Fruit fly (Drosophila melanogaster) whole organism, pupa: ENCODE measurements around the gene ems.

Source experiments
- CG10348 ChIP-seq: fragments of 200-800 bp; sonication (Bioruptor generic); IDR thresholded peaks from 2 replicates; pipeline ENCODE4 v1.3.6; 2022; ENCODE audit warnings: missing biosample characterization, missing genetic modification characterization
- CG12605 ChIP-seq: fragments of 200-800 bp; sonication (Bioruptor generic); IDR thresholded peaks from 2 replicates; pipeline ENCODE4 v1.3.6; 2022; ENCODE audit warnings: missing biosample characterization, missing genetic modification characterization
- CG13204 ChIP-seq: fragments of 200-800 bp; sonication (Bioruptor generic); optimal IDR thresholded peaks from 2 replicates; lab custom pipeline; 2018; ENCODE audit warnings: missing biosample characterization, mild to moderate bottlenecking, missing genetic modification characterization, moderate library complexity
- CG14655 ChIP-seq: fragments of 200-800 bp; sonication (Bioruptor generic); optimal IDR thresholded peaks from 3 replicates; lab custom pipeline; 2017; ENCODE audit warnings: mild to moderate bottlenecking, missing biosample characterization, missing genetic modification reagents, missing genetic modification characterization
- CG15710 ChIP-seq: fragments of 200-800 bp; sonication (Bioruptor generic); optimal IDR thresholded peaks from 2 replicates; lab custom pipeline; 2018; ENCODE audit warnings: missing biosample characterization, mild to moderate bottlenecking, missing genetic modification characterization, moderate library complexity
- CG17806 ChIP-seq: fragments of 200-800 bp; sonication (Bioruptor generic); optimal IDR thresholded peaks from 2 replicates; lab custom pipeline; 2018; ENCODE audit warnings: missing biosample characterization, mild to moderate bottlenecking, missing genetic modification characterization, moderate library complexity
- CG32121 ChIP-seq: fragments of 200-800 bp; sonication (Bioruptor generic); IDR thresholded peaks from 2 replicates; pipeline ENCODE4 v1.3.6; 2022; ENCODE audit warnings: missing biosample characterization, missing genetic modification characterization
- CG34367 ChIP-seq: fragments of 200-800 bp; sonication (Bioruptor generic); optimal IDR thresholded peaks from 2 replicates; lab custom pipeline; 2018; ENCODE audit warnings: missing biosample characterization, mild to moderate bottlenecking, missing genetic modification characterization
- CG4496 ChIP-seq: fragments of 200-800 bp; sonication (Bioruptor generic); IDR thresholded peaks from 3 replicates; pipeline ENCODE4 v1.3.6; 2022; ENCODE audit warnings: missing biosample characterization, missing genetic modification characterization
- CG8159 ChIP-seq: fragments of 200-800 bp; sonication (Bioruptor generic); optimal IDR thresholded peaks from 3 replicates; lab custom pipeline; 2018; ENCODE audit warnings: missing biosample characterization, mild to moderate bottlenecking, missing genetic modification characterization, moderate library complexity
- CG8301 ChIP-seq: fragments of 200-800 bp; sonication (Bioruptor generic); optimal IDR thresholded peaks from 2 replicates; lab custom pipeline; 2018; ENCODE audit warnings: missing biosample characterization, mild to moderate bottlenecking, missing genetic modification characterization
- CG9948 ChIP-seq: fragments of 200-800 bp; sonication (Bioruptor generic); optimal IDR thresholded peaks from 2 replicates; lab custom pipeline; 2018; ENCODE audit warnings: missing biosample characterization, mild to moderate bottlenecking, missing genetic modification characterization, moderate library complexity
- D1 ChIP-seq: fragments of 200-800 bp; sonication (Bioruptor generic); optimal IDR thresholded peaks from 2 replicates; lab custom pipeline; 2018; ENCODE audit warnings: missing biosample characterization, mild to moderate bottlenecking, missing genetic modification characterization, moderate library complexity
- EcR ChIP-seq: fragments of 200-800 bp; sonication (Bioruptor generic); optimal IDR thresholded peaks from 3 replicates; lab custom pipeline; 2019; ENCODE audit warnings: missing biosample characterization, missing genetic modification characterization, mild to moderate bottlenecking, moderate library complexity, missing genetic modification reagents
- Ets98B ChIP-seq: fragments of 200-800 bp; sonication (Bioruptor generic); IDR thresholded peaks from 2 replicates; pipeline ENCODE4 v1.3.6; 2022; ENCODE audit warnings: missing biosample characterization, missing genetic modification characterization
- Pif1A ChIP-seq: fragments of 200-800 bp; sonication (Bioruptor generic); optimal IDR thresholded peaks from 3 replicates; lab custom pipeline; 2016; ENCODE audit warnings: missing biosample characterization, missing genetic modification characterization
- Pif1B ChIP-seq: fragments of 200-800 bp; sonication (Bioruptor generic); optimal IDR thresholded peaks from 3 replicates; lab custom pipeline; 2016; ENCODE audit warnings: missing biosample characterization, missing genetic modification characterization
- Snoo ChIP-seq: fragments of 200-800 bp; sonication (Bioruptor generic); optimal IDR thresholded peaks from 3 replicates; lab custom pipeline; 2017; ENCODE audit warnings: missing biosample characterization, mild to moderate bottlenecking, missing genetic modification characterization, inconsistent platforms
- fd96Ca ChIP-seq: fragments of 200-800 bp; sonication (Bioruptor generic); IDR thresholded peaks from 3 replicates; pipeline ENCODE4 v1.3.6; 2022; ENCODE audit warnings: missing biosample characterization, missing genetic modification characterization
- gl ChIP-seq: fragments of 200-800 bp; sonication (Bioruptor generic); optimal IDR thresholded peaks from 2 replicates; lab custom pipeline; 2018; ENCODE audit warnings: missing biosample characterization, mild to moderate bottlenecking, missing genetic modification characterization
- rn ChIP-seq: fragments of 200-800 bp; sonication (Bioruptor generic); IDR thresholded peaks from 2 replicates; pipeline ENCODE4 v1.3.6; 2022; ENCODE audit warnings: missing biosample characterization, missing genetic modification characterization

Gene ems

DNA sequence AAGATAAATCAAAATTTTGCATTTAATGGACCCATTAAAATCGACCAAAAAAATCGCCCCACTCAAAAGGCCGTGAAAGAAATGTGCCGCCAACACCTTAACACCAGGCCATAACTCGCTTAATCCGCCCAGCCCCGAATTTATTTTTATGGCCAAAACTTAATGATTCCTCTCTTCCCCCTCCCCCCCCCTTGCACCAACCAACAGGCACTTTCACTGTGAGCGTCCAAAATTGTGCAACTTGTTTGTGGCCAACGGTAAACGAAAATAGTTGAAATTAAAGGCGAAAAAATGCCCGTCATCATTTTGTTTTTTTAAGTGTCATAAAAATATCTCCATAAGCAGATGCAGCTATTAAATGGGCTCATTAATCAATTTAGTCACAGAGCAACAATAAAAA is 44.5 kb downstream of the ems start:
- TF ChIP-seq Ets98B (GFP tag; lab: Robert Waterston, UW) (no peak), CG8301 (tag; lab: Kevin White, UChicago) (no peak), CG34367 (tag; lab: Kevin White, UChicago) (no peak), CG12605 (GFP tag; lab: Robert Waterston, UW) (no peak), fd96Ca (GFP tag; lab: Robert Waterston, UW) (no peak), Pif1B (no peak), Pif1A (GFP tag; lab: Kevin White, UChicago) (no peak), rn (GFP tag; lab: Robert Waterston, UW) (no peak), CG32121 (GFP tag; lab: Robert Waterston, UW) (no peak), CG9948 (tag; lab: Kevin White, UChicago) (no peak), D1 (tag; lab: Kevin White, UChicago) (no peak), CG4496 (GFP tag; lab: Robert Waterston, UW) (no peak), gl (tag; lab: Kevin White, UChicago) (no peak), CG15710 (tag; lab: Kevin White, UChicago) (no peak), CG17806 (tag; lab: Kevin White, UChicago) (no peak), Snoo (tag; lab: Kevin White, UChicago) (no peak), CG8159 (tag; lab: Kevin White, UChicago) (no peak), EcR (no peak), CG13204 (GFP tag; lab: Kevin White, UChicago) (no peak), CG14655 (GFP tag; lab: Kevin White, UChicago) (no peak)

DNA sequence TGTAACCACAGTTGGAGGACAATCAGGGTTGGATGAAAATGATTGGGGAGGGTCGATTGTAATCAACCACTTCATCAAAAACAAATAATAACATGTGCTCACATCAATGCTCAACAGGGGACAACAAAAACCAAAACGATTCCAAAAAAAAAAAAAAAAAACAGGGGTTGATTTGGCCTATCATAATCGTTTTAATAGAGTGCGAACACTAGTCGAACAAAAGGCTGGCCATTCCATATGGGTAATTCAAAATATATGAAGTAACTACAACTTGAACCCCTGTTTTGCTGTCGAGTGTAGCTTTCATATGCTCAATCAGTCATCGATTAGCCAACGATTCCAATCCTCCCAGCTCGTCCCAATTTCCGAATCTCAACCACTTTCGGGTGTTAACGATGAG is 45.8 kb downstream of the ems start:
- TF ChIP-seq D1 (tag; lab: Kevin White, UChicago) (no peak), CG12605 (GFP tag; lab: Robert Waterston, UW) (no peak)
- TF ChIP-seq, all 21 proteins: peak for 0

DNA sequence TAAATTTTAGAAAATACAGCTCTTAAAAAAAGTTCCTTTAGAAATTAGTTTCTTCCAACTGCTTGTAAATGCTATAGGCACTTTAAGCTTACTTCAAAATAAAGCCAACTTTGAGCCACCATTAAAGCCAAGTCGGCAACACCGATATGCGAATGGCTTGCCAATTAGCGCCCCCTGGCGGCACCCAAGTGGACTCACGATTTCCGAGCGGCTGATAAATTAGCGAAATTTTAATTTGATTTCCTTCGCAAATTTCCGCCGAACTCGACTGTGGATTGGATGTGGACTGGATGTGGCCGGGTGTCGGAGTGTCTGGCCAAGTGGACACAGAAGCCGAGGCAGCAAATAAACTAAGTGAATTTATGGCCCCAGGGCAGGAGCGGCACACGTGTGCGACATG is 46.6 kb downstream of the ems start, which contains the start of gene CG31517:
CG31517 (plus strand) TSS at position 184 of the 400 bp plus-strand sequence.
- TF ChIP-seq gl (tag; lab: Kevin White, UChicago): no peak
- TF ChIP-seq Pif1B: no peak
- TF ChIP-seq CG32121 (GFP tag; lab: Robert Waterston, UW): no peak
- no peak for TF ChIP-seq CG4496 (GFP tag; lab: Robert Waterston, UW)
- TF ChIP-seq rn (GFP tag; lab: Robert Waterston, UW): no peak
- TF ChIP-seq CG15710 (tag; lab: Kevin White, UChicago): no peak

DNA sequence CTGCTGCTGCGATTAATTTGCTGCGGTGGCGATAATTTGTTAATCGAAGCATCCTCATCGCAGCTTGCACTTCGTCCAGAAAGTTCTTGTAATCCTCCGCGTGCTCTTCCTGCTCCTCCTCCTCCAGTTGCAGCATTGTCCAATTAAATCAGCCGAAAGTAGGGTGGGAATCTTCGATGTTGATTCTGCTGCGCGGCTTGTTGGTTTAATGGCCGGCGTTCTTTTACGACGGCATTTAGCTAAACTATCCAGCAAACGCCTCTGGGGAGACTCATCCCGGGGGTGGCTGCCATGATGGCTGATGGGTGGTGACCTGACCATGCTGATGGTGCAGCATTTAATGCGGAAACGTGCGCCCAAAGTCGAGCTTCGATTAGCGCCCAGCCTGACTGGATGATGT is 47.9 kb downstream of the ems start:
- TF ChIP-seq Pif1B: no peak
- TF ChIP-seq EcR: no peak
- TF ChIP-seq D1 (tag; lab: Kevin White, UChicago): no peak
- TF ChIP-seq CG13204 (GFP tag; lab: Kevin White, UChicago): no peak
- TF ChIP-seq rn (GFP tag; lab: Robert Waterston, UW): no peak
- no peak for TF ChIP-seq CG34367 (tag; lab: Kevin White, UChicago)
- no peak for TF ChIP-seq CG9948 (tag; lab: Kevin White, UChicago)
- TF ChIP-seq CG8301 (tag; lab: Kevin White, UChicago): no peak
- no peak for TF ChIP-seq gl (tag; lab: Kevin White, UChicago)
- no peak for TF ChIP-seq CG14655 (GFP tag; lab: Kevin White, UChicago)
- no peak for TF ChIP-seq CG4496 (GFP tag; lab: Robert Waterston, UW)
- no peak for TF ChIP-seq CG17806 (tag; lab: Kevin White, UChicago)
- TF ChIP-seq CG8159 (tag; lab: Kevin White, UChicago): no peak
- no peak for TF ChIP-seq CG32121 (GFP tag; lab: Robert Waterston, UW)
- TF ChIP-seq CG12605 (GFP tag; lab: Robert Waterston, UW): no peak
- TF ChIP-seq Snoo (tag; lab: Kevin White, UChicago): no peak

DNA sequence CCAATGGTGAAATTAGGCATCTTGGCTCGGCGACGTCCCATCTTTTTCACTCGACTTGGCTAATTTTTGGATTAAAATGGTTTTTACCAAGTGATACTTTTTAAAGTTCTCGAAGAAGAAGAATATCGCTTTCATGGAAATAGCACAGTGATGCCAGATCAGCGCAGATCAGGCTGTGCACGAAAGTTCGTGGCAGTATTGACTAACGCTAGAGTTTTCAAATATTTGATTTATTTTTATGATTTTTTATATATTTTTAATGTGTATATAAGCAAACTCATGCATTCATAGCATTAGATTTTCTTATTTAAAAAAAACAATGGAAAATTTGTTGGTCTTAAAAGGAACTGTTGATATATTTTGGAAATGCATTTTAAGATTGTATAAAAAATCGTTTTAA is 49.4 kb downstream of the ems start, which contains the start of gene CG9926:
CG9926 (minus strand) TSS at position 101 of the 400 bp plus-strand sequence.
- TF ChIP-seq EcR: no peak
- no peak for TF ChIP-seq CG10348 (GFP tag; lab: Robert Waterston, UW)
- TF ChIP-seq D1 (tag; lab: Kevin White, UChicago): no peak
- TF ChIP-seq Ets98B (GFP tag; lab: Robert Waterston, UW): no peak
- TF ChIP-seq CG14655 (GFP tag; lab: Kevin White, UChicago): no peak
- TF ChIP-seq gl (tag; lab: Kevin White, UChicago): no peak
- TF ChIP-seq Snoo (tag; lab: Kevin White, UChicago): no peak
- TF ChIP-seq CG8159 (tag; lab: Kevin White, UChicago): no peak

DNA sequence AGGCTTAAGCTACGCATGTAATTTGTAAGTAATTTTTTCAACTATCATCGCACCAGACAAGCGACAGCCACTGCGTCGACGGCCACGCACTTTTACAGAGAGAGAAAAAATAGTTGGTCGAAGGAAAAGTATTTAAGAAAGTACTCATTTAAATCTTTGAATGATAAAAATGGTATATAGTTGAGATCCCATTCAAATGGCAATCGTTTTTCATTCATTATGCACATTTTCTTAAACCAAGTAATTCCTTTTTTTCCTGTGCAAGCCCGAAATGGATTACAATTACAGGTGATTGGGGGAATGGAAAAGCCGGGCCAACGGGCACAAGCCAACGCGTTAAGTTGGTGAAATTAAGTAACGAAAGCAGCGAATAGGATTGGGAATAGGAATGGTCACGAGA is 50.6 kb downstream of the ems start:
- TF ChIP-seq CG9948 (tag; lab: Kevin White, UChicago) (no peak), CG8301 (tag; lab: Kevin White, UChicago) (peak; percentile 69), CG13204 (GFP tag; lab: Kevin White, UChicago) (no peak), Pif1B (peak; percentile 27), CG8159 (tag; lab: Kevin White, UChicago) (no peak), CG32121 (GFP tag; lab: Robert Waterston, UW) (peak; percentile 71; the same call in 1 of the 2 replicates), CG17806 (tag; lab: Kevin White, UChicago) (peak; percentile 22), CG4496 (GFP tag; lab: Robert Waterston, UW) (peak; percentile 85; the same call in 2 of the 3 replicates), Pif1A (GFP tag; lab: Kevin White, UChicago) (peak; percentile 54), fd96Ca (GFP tag; lab: Robert Waterston, UW) (peak; percentile 71), CG12605 (GFP tag; lab: Robert Waterston, UW) (peak; percentile 52; the same call in 1 of the 2 replicates), Ets98B (GFP tag; lab: Robert Waterston, UW) (peak; percentile 80), CG14655 (GFP tag; lab: Kevin White, UChicago) (peak; percentile 68), rn (GFP tag; lab: Robert Waterston, UW) (peak; percentile 39; the same call in 1 of the 2 replicates)
